Worm (Caenorhabditis elegans) whole organism, L1 larva: ENCODE data around the gene C35A5.3.

Experiments used
- C04F5.9 ChIP-seq: sonication (generic microtip); optimal IDR thresholded peaks from 2 replicates; lab custom pipeline; 2016; ENCODE audit warnings: missing genetic modification characterization, missing compliant biosample characterization
- C16A3.4 ChIP-seq: fragments of 150-350 bp; optimal IDR thresholded peaks from 2 replicates; lab custom pipeline; 2014; ENCODE audit warnings: missing biosample characterization, missing genetic modification characterization
- aha-1 ChIP-seq: fragments of 150-350 bp; optimal IDR thresholded peaks from 2 replicates; lab custom pipeline; 2014; ENCODE audit warnings: missing biosample characterization, missing genetic modification characterization
- aly-2 ChIP-seq: fragments of 150-350 bp; optimal IDR thresholded peaks from 2 replicates; lab custom pipeline; 2014; ENCODE audit warnings: missing biosample characterization, missing genetic modification characterization
- ama-1 ChIP-seq: fragments of 150-350 bp; optimal IDR thresholded peaks from 2 replicates; lab custom pipeline; 2014
- hlh-17 ChIP-seq: fragments of 200-800 bp; sonication (Bioruptor generic); optimal IDR thresholded peaks from 2 replicates; lab custom pipeline; 2018; ENCODE audit warnings: missing genetic modification characterization, mild to moderate bottlenecking, missing compliant biosample characterization, moderate library complexity, borderline replicate concordance
- nhr-11 ChIP-seq: fragments of 150-350 bp; optimal IDR thresholded peaks from 2 replicates; lab custom pipeline; 2014; ENCODE audit warnings: missing biosample characterization, missing genetic modification characterization
- ztf-11 ChIP-seq, 2 experiments: sonication (generic microtip); optimal IDR thresholded peaks; 2 replicates each; lab custom pipeline; 2016 to 2017; ENCODE audit warnings: missing genetic modification characterization in 2 of 2, missing biosample characterization in 1 of 2, missing compliant biosample characterization in 1 of 2

ce11 chrV:10465478-10465877, 35.7 kb downstream of the C35A5.3 start:
- TF ChIP-seq C16A3.4 (tag; lab: Kevin White, UChicago): no peak
- no peak for TF ChIP-seq aly-2 (tag; lab: Kevin White, UChicago)
- no peak for TF ChIP-seq aha-1 (tag; lab: Kevin White, UChicago)
- TF ChIP-seq nhr-11 (tag; lab: Kevin White, UChicago): no peak
- no peak for TF ChIP-seq ztf-11 (tag; optimal IDR thresholded peaks at IDR 0.05; lab: Kevin White, UChicago)
- TF ChIP-seq C04F5.9 (tag; lab: Kevin White, UChicago): no peak
- TF ChIP-seq ama-1 (lab: Kevin White, UChicago): no peak
- no peak for TF ChIP-seq hlh-17 (GFP tag; lab: Kevin White, UChicago)
